Worm (Caenorhabditis elegans) whole organism, L1 larva: ENCODE data around the gene F58B3.6.

Source experiments
- C16A3.4 ChIP-seq: fragments of 150-350 bp; optimal IDR thresholded peaks from 2 replicates; lab custom pipeline; 2014; ENCODE audit warnings: missing biosample characterization, missing genetic modification characterization
- Y116A8C.19 ChIP-seq: sonication (generic microtip); optimal IDR thresholded peaks from 2 replicates; lab custom pipeline; 2016; ENCODE audit warnings: missing compliant biosample characterization, missing genetic modification characterization, borderline replicate concordance
- alr-1 ChIP-seq: fragments of 200-800 bp; sonication (Bioruptor generic); optimal IDR thresholded peaks from 2 replicates; lab custom pipeline; 2018; ENCODE audit warnings: borderline replicate concordance, mild to moderate bottlenecking, missing genetic modification characterization, missing compliant biosample characterization
- ama-1 ChIP-seq: fragments of 150-350 bp; optimal IDR thresholded peaks from 2 replicates; lab custom pipeline; 2014
- blmp-1 ChIP-seq: fragments of 150-350 bp; optimal IDR thresholded peaks from 2 replicates; lab custom pipeline; 2014; ENCODE audit warnings: missing biosample characterization, missing genetic modification characterization
- ceh-88 ChIP-seq: fragments of 200-800 bp; sonication (Bioruptor generic); IDR thresholded peaks from 2 replicates; pipeline ENCODE4 v1.3.6; 2022; ENCODE audit warnings: missing genetic modification characterization, missing compliant biosample characterization
- dpl-1 ChIP-seq, 3 experiments: fragments of 150-350 bp in 2 of 3; sonication (generic microtip) in 1 of 3; optimal IDR thresholded peaks; 2 replicates each; lab custom pipeline; 2014 to 2017; ENCODE audit warnings: missing biosample characterization in 3 of 3, missing genetic modification characterization in 3 of 3, missing genetic modification reagents in 3 of 3
- dsc-1 ChIP-seq: sonication (generic microtip); optimal IDR thresholded peaks from 2 replicates; lab custom pipeline; 2016; ENCODE audit warnings: mild to moderate bottlenecking, missing genetic modification characterization, missing compliant biosample characterization
- efl-3 ChIP-seq: fragments of 200-800 bp; sonication (Bioruptor generic); optimal IDR thresholded peaks from 2 replicates; lab custom pipeline; 2018; ENCODE audit warnings: mild to moderate bottlenecking, missing genetic modification characterization, missing compliant biosample characterization
- egl-27 ChIP-seq, 2 experiments: fragments of 150-350 bp in 1 of 2; sonication (generic microtip); optimal IDR thresholded peaks; 3 replicates each; lab custom pipeline; 2017 to 2018; ENCODE audit warnings: missing biosample characterization in 2 of 2, missing genetic modification characterization in 2 of 2, missing genetic modification reagents in 2 of 2
- elt-2 ChIP-seq: sonication (generic microtip); optimal IDR thresholded peaks from 2 replicates; lab custom pipeline; 2016; ENCODE audit warnings: missing genetic modification characterization, mild to moderate bottlenecking, inconsistent platforms, missing compliant biosample characterization, missing genetic modification reagents
- ets-5 ChIP-seq: fragments of 200-800 bp; sonication (Bioruptor generic); IDR thresholded peaks from 2 replicates; pipeline ENCODE4 v1.3.6; 2022; ENCODE audit warnings: missing genetic modification characterization, missing compliant biosample characterization
- fos-1 ChIP-seq: fragments of 150-350 bp; optimal IDR thresholded peaks from 2 replicates; lab custom pipeline; 2014; ENCODE audit warnings: missing biosample characterization, missing genetic modification characterization
- grh-1 ChIP-seq: fragments of 200-800 bp; sonication (Bioruptor generic); IDR thresholded peaks from 2 replicates; pipeline ENCODE4 v1.3.6; 2022; ENCODE audit warnings: missing genetic modification reagents, missing genetic modification characterization, missing compliant biosample characterization
- hpl-2 ChIP-seq: fragments of 150-350 bp; optimal IDR thresholded peaks from 2 replicates; lab custom pipeline; 2014; ENCODE audit warnings: missing biosample characterization, missing genetic modification reagents, missing genetic modification characterization
- irx-1 ChIP-seq: sonication (generic microtip); optimal IDR thresholded peaks from 2 replicates; lab custom pipeline; 2016; ENCODE audit warnings: missing genetic modification characterization, missing compliant biosample characterization
- isw-1 ChIP-seq: fragments of 200-800 bp; sonication (Bioruptor generic); IDR thresholded peaks from 2 replicates; pipeline ENCODE4 v1.3.6; 2022; ENCODE audit warnings: missing genetic modification characterization, missing compliant biosample characterization
- jun-1 ChIP-seq: fragments of 150-350 bp; optimal IDR thresholded peaks from 2 replicates; lab custom pipeline; 2014; ENCODE audit warnings: missing biosample characterization, missing genetic modification reagents, missing genetic modification characterization
- lin-14 ChIP-seq: fragments of 200-800 bp; sonication (Bioruptor generic); optimal IDR thresholded peaks from 2 replicates; lab custom pipeline; 2018; ENCODE audit warnings: mild to moderate bottlenecking, missing genetic modification characterization, moderate library complexity, missing compliant biosample characterization
- lin-39 ChIP-seq: fragments of 150-350 bp; optimal IDR thresholded peaks from 2 replicates; lab custom pipeline; 2014; ENCODE audit warnings: missing biosample characterization, missing genetic modification reagents, missing genetic modification characterization
- lir-3 ChIP-seq: sonication (generic microtip); optimal IDR thresholded peaks from 2 replicates; lab custom pipeline; 2016; ENCODE audit warnings: mild to moderate bottlenecking, missing genetic modification characterization, moderate library complexity, missing compliant biosample characterization; ENCODE audit not compliant: poor library complexity
- lsy-2 ChIP-seq, 2 experiments: fragments of 150-350 bp; optimal IDR thresholded peaks; 2 replicates each; lab custom pipeline; 2014; ENCODE audit warnings: missing biosample characterization in 2 of 2, missing genetic modification characterization in 2 of 2
- mdl-1 ChIP-seq, 2 experiments: fragments of 150-350 bp; optimal IDR thresholded peaks; 2 replicates each; lab custom pipeline; 2014 to 2017; ENCODE audit warnings: missing biosample characterization in 2 of 2, missing genetic modification characterization in 2 of 2, inconsistent platforms in 1 of 2
- mef-2 ChIP-seq: fragments of 150-350 bp; optimal IDR thresholded peaks from 2 replicates; lab custom pipeline; 2014; ENCODE audit warnings: missing biosample characterization, missing genetic modification characterization
- nhr-11 ChIP-seq: fragments of 150-350 bp; optimal IDR thresholded peaks from 2 replicates; lab custom pipeline; 2014; ENCODE audit warnings: missing biosample characterization, missing genetic modification characterization
- nhr-12 ChIP-seq: sonication (generic microtip); optimal IDR thresholded peaks from 2 replicates; lab custom pipeline; 2017; ENCODE audit warnings: missing biosample characterization, missing genetic modification characterization
- nhr-19 ChIP-seq: fragments of 200-800 bp; sonication (Bioruptor generic); conservative IDR thresholded peaks from 2 replicates; pipeline ENCODE4 v1.3.6; 2022; ENCODE audit warnings: missing genetic modification characterization, missing compliant biosample characterization
- nhr-20 ChIP-seq: sonication (generic microtip); optimal IDR thresholded peaks from 2 replicates; lab custom pipeline; 2016; ENCODE audit warnings: mild to moderate bottlenecking, missing genetic modification characterization, missing compliant biosample characterization
- nhr-237 ChIP-seq: fragments of 150-350 bp; optimal IDR thresholded peaks from 2 replicates; lab custom pipeline; 2014; ENCODE audit warnings: missing biosample characterization, missing genetic modification characterization
- nhr-28 ChIP-seq: fragments of 150-350 bp; optimal IDR thresholded peaks from 2 replicates; lab custom pipeline; 2014; ENCODE audit warnings: missing biosample characterization, missing genetic modification characterization
- nhr-71 ChIP-seq: sonication (generic microtip); optimal IDR thresholded peaks from 2 replicates; lab custom pipeline; 2016; ENCODE audit warnings: mild to moderate bottlenecking, missing genetic modification characterization, moderate library complexity, missing compliant biosample characterization
- nhr-77 ChIP-seq: fragments of 150-350 bp; optimal IDR thresholded peaks from 2 replicates; lab custom pipeline; 2014; ENCODE audit warnings: missing biosample characterization, missing genetic modification characterization
- nhr-85 ChIP-seq: sonication (generic microtip); peaks from one replicate; lab custom pipeline; 2016; ENCODE audit warnings: missing genetic modification characterization, inconsistent platforms, missing compliant biosample characterization
- nhr-90 ChIP-seq: sonication (generic microtip); optimal IDR thresholded peaks from 2 replicates; lab custom pipeline; 2016; ENCODE audit warnings: mild to moderate bottlenecking, missing genetic modification characterization, missing compliant biosample characterization; ENCODE audit not compliant: poor library complexity
- pag-3 ChIP-seq: sonication (generic microtip); optimal IDR thresholded peaks from 2 replicates; lab custom pipeline; 2017; ENCODE audit warnings: missing genetic modification characterization, mild to moderate bottlenecking, missing compliant biosample characterization, antibody characterized with exemption, borderline replicate concordance; ENCODE audit not compliant: insufficient read depth
- pqm-1 ChIP-seq: sonication (generic microtip); optimal IDR thresholded peaks from 3 replicates; lab custom pipeline; 2017; ENCODE audit warnings: missing biosample characterization, missing genetic modification characterization
- skn-1 ChIP-seq: fragments of 150-350 bp; optimal IDR thresholded peaks from 2 replicates; lab custom pipeline; 2014; ENCODE audit warnings: missing biosample characterization, missing genetic modification characterization
- snpc-4 ChIP-seq: fragments of 150-350 bp; optimal IDR thresholded peaks from 2 replicates; lab custom pipeline; 2014; ENCODE audit warnings: missing biosample characterization, missing genetic modification characterization
- sox-4 ChIP-seq: sonication (generic microtip); optimal IDR thresholded peaks from 2 replicates; lab custom pipeline; 2016; ENCODE audit warnings: missing genetic modification characterization, missing compliant biosample characterization
- sptf-1 ChIP-seq: fragments of 150-350 bp; optimal IDR thresholded peaks from 2 replicates; lab custom pipeline; 2014; ENCODE audit warnings: missing biosample characterization, missing genetic modification characterization
- sup-37 ChIP-seq: fragments of 200-800 bp; sonication (Bioruptor generic); optimal IDR thresholded peaks from 2 replicates; lab custom pipeline; 2018; ENCODE audit warnings: mild to moderate bottlenecking, missing genetic modification characterization, missing compliant biosample characterization
- swsn-7 ChIP-seq: sonication (generic microtip); optimal IDR thresholded peaks from 2 replicates; lab custom pipeline; 2016; ENCODE audit warnings: missing genetic modification characterization, missing compliant biosample characterization
- tbx-2 ChIP-seq: sonication (generic microtip); optimal IDR thresholded peaks from 2 replicates; lab custom pipeline; 2016; ENCODE audit warnings: missing genetic modification characterization, missing compliant biosample characterization
- unc-130 ChIP-seq: fragments of 150-350 bp; optimal IDR thresholded peaks from 2 replicates; lab custom pipeline; 2017; ENCODE audit warnings: missing biosample characterization, missing genetic modification characterization, inconsistent platforms
- unc-30 ChIP-seq: sonication (generic microtip); optimal IDR thresholded peaks from 2 replicates; lab custom pipeline; 2017; ENCODE audit warnings: missing biosample characterization, missing genetic modification characterization
- unc-62 ChIP-seq: fragments of 150-350 bp; optimal IDR thresholded peaks from 2 replicates; lab custom pipeline; 2014; ENCODE audit warnings: missing biosample characterization, missing genetic modification reagents, missing genetic modification characterization
- unc-86 ChIP-seq: sonication (generic microtip); optimal IDR thresholded peaks from 2 replicates; lab custom pipeline; 2016; ENCODE audit warnings: missing genetic modification characterization, missing compliant biosample characterization
- unc-98 ChIP-seq: fragments of 200-800 bp; sonication (Bioruptor generic); IDR thresholded peaks from 2 replicates; pipeline ENCODE4 v1.3.6; 2022; ENCODE audit warnings: missing genetic modification characterization, missing compliant biosample characterization
- xbp-1 ChIP-seq: sonication (generic microtip); optimal IDR thresholded peaks from 2 replicates; lab custom pipeline; 2016; ENCODE audit warnings: missing genetic modification characterization, missing compliant biosample characterization
- zag-1 ChIP-seq: fragments of 150-350 bp; optimal IDR thresholded peaks from 2 replicates; lab custom pipeline; 2014; ENCODE audit warnings: missing biosample characterization, missing genetic modification characterization
- zip-4 ChIP-seq: fragments of 200-800 bp; sonication (Bioruptor generic); optimal IDR thresholded peaks from 2 replicates; lab custom pipeline; 2018; ENCODE audit warnings: mild to moderate bottlenecking, missing genetic modification characterization, moderate library complexity, missing compliant biosample characterization
- ztf-4 ChIP-seq: fragments of 150-350 bp; optimal IDR thresholded peaks from 2 replicates; lab custom pipeline; 2014; ENCODE audit warnings: missing biosample characterization, missing genetic modification characterization

F58B3.6 gene

DNA sequence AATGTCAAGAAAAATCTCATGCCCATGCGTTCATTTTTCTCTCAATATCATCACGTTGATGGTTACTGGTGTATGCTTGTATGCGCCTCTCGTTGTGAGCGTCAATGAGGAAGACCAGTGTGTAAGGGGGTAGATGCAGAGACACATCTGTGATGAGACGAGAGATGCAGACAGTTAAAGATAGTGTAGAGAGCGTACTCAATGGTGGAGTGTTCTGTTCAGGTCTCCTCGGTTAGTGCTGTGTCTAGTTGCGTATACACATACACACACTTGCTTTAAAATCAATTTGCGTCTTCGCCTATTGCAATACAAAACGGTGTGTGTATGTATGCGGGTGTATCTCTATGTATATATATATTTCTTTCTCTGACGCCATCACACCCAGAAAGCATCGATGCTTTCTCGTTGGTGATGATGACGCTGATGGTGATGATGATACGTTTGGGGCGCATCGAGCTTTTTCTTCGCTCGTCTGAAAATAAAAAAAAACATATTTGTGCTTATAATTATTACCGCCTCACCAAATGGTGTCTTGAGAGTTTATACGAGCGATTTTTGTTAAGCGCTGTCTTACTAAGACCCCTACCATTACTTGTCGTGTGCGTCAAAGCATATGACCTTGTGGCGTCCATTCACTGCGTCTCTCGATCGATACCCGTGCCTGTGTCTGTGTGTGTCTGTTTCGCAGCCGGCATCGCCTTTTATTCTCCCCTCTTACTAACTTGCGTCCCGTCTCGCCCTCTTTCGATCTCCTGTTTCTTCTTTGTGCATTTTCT is 42.8 kb upstream of the F58B3.6 start, which contains the start of gene F40F11.3 (continued):
- peak; percentile 1 for TF ChIP-seq unc-62 (GFP tag; lab: Kevin White, UChicago)
- TF ChIP-seq hpl-2 (GFP tag; lab: Kevin White, UChicago), result no peak
- peak; percentile 83 for TF ChIP-seq nhr-19 (GFP tag; lab: Robert Waterston, UW)
- TF ChIP-seq unc-30 (tag; lab: Kevin White, UChicago), result no peak
- TF ChIP-seq nhr-28 (tag; lab: Kevin White, UChicago), result no peak
- peak; percentile 89 for TF ChIP-seq unc-130 (tag; lab: Kevin White, UChicago)
- peak; percentile 56 for TF ChIP-seq snpc-4
- peak in 1 of 2 experiments; percentile 75 for TF ChIP-seq egl-27 (tag; optimal IDR thresholded peaks at IDR 0.05; lab: Kevin White, UChicago)
- peak; percentile 46 for TF ChIP-seq grh-1 (GFP tag; lab: Robert Waterston, UW)
- peak; percentile 67 for TF ChIP-seq unc-86 (tag; lab: Kevin White, UChicago)
- TF ChIP-seq ama-1, result peak; percentile 83
- TF ChIP-seq tbx-2, result peak; percentile 87
- TF ChIP-seq nhr-11, result peak; percentile 50
- peak; percentile 77 for TF ChIP-seq isw-1 (GFP tag; lab: Robert Waterston, UW)
- peak; percentile 34 for TF ChIP-seq irx-1 (tag; lab: Kevin White, UChicago)
- peak; percentile 74 for TF ChIP-seq xbp-1 (tag; lab: Kevin White, UChicago)
- TF ChIP-seq pag-3 (tag; lab: Kevin White, UChicago), result no peak
- TF ChIP-seq lin-39 (tag; lab: Kevin White, UChicago), result peak; percentile 25
- peak; percentile 67 for TF ChIP-seq skn-1
- no peak for TF ChIP-seq nhr-12 (tag; lab: Kevin White, UChicago)
- TF ChIP-seq blmp-1, result peak; percentile 62
- peak; percentile 92 for TF ChIP-seq nhr-71 (tag; lab: Kevin White, UChicago)
- no peak for TF ChIP-seq sup-37 (GFP tag; lab: Kevin White, UChicago)
- no peak for TF ChIP-seq efl-3 (GFP tag; lab: Kevin White, UChicago)
- TF ChIP-seq elt-2 (tag; lab: Kevin White, UChicago), result peak; percentile 49
- peak; percentile 78 for TF ChIP-seq nhr-90
- TF ChIP-seq zag-1 (tag; lab: Kevin White, UChicago), result no peak
- peak; percentile 83 for TF ChIP-seq lir-3 (tag; lab: Kevin White, UChicago)
- peak; percentile 89 for TF ChIP-seq C16A3.4 (tag; lab: Kevin White, UChicago)
- peak; percentile 97 for TF ChIP-seq lin-14 (GFP tag; lab: Kevin White, UChicago)
- TF ChIP-seq Y116A8C.19 (tag; lab: Kevin White, UChicago), result no peak
- TF ChIP-seq sptf-1 (tag; lab: Kevin White, UChicago), result no peak
- TF ChIP-seq ets-5 (GFP tag; lab: Robert Waterston, UW), result no peak
- peak; percentile 94 for TF ChIP-seq nhr-85 (tag; lab: Kevin White, UChicago)
- peak; percentile 66 for TF ChIP-seq sox-4 (tag; lab: Kevin White, UChicago)
- peak; percentile 33 for TF ChIP-seq pqm-1 (tag; lab: Kevin White, UChicago)
- peak; percentile 85 for TF ChIP-seq nhr-237 (tag; lab: Kevin White, UChicago)
- TF ChIP-seq ztf-4 (tag; lab: Kevin White, UChicago), result peak; percentile 96
- peak; percentile 91 for TF ChIP-seq swsn-7 (tag; lab: Kevin White, UChicago)
- TF ChIP-seq fos-1 (tag; lab: Kevin White, UChicago), result peak; percentile 86
- TF ChIP-seq dpl-1 (GFP tag; optimal IDR thresholded peaks at IDR 0.05; lab: Kevin White, UChicago), result peak; percentile 51 to 60 (median 57)
- TF ChIP-seq lsy-2 (tag; optimal IDR thresholded peaks at IDR 0.05; lab: Kevin White, UChicago), result peak; percentile 84 to 90
- TF ChIP-seq unc-98 (GFP tag; lab: Robert Waterston, UW), result no peak
- TF ChIP-seq nhr-77 (tag; lab: Kevin White, UChicago), result peak; percentile 78
- peak; percentile 90 for TF ChIP-seq jun-1 (tag; lab: Kevin White, UChicago)
- TF ChIP-seq nhr-20, result peak; percentile 84
- TF ChIP-seq mef-2 (tag; lab: Kevin White, UChicago), result peak; percentile 6
- no peak for TF ChIP-seq alr-1 (tag; lab: Kevin White, UChicago)
- TF ChIP-seq ceh-88 (GFP tag; lab: Robert Waterston, UW), result peak; percentile 63; the same call in 1 of the 2 replicates
- peak; percentile 33 for TF ChIP-seq zip-4
- peak in 1 of 2 experiments; percentile 92 for TF ChIP-seq mdl-1 (tag; optimal IDR thresholded peaks at IDR 0.05; lab: Kevin White, UChicago)
- TF ChIP-seq dsc-1 (tag; lab: Kevin White, UChicago), result peak; percentile 93
